Fruit fly (Drosophila melanogaster): ENCODE data around the gene CG3061.

Gene CG3061

dm6 chr3R:14017640-14018429 lies 14.3 kb upstream of the CG3061 start (continued):
- TF ChIP-seq CG6163 (GFP tag; IDR thresholded peaks at IDR 0.05) (peak; percentile 45; the same call in 1 of the 3 replicates), net (GFP tag; optimal IDR thresholded peaks at IDR 0.05) (no peak), Eip78C (GFP tag) (peak; percentile 76), CG8319 (GFP tag; optimal IDR thresholded peaks at IDR 0.05) (peak; percentile 33), CG4318 (GFP tag; optimal IDR thresholded peaks at IDR 0.05) (peak; percentile 76), Sox15 (GFP tag; optimal IDR thresholded peaks at IDR 0.05) (peak; percentile 46)

- TF ChIP-seq dsx (GFP tag; optimal IDR thresholded peaks at IDR 0.05; ENCODE audit: poor library complexity, severe bottlenecking) (no peak), CG6163 (GFP tag; IDR thresholded peaks at IDR 0.05) (peak; percentile 49; the same call in 2 of the 3 replicates), CG32006 (GFP tag; optimal IDR thresholded peaks at IDR 0.05) (no peak), CG16779 (tag; optimal IDR thresholded peaks at IDR 0.05) (no peak), eg (GFP tag; IDR thresholded peaks at IDR 0.05) (peak; percentile 65; the same call in 2 of the 3 replicates), CG10631 (GFP tag; optimal IDR thresholded peaks at IDR 0.05) (peak; percentile 17), net (GFP tag; optimal IDR thresholded peaks at IDR 0.05) (no peak), spab (GFP tag; optimal IDR thresholded peaks at IDR 0.05) (peak; percentile 12), CG6276 (GFP tag; optimal IDR thresholded peaks at IDR 0.05) (no peak), Sox14 (GFP tag; optimal IDR thresholded peaks at IDR 0.05) (no peak), CG8632 (GFP tag; optimal IDR thresholded peaks at IDR 0.05) (no peak), pdm3 (GFP tag; optimal IDR thresholded peaks at IDR 0.05) (no peak), Hr39 (GFP tag; optimal IDR thresholded peaks at IDR 0.05) (no peak), esn (GFP tag; optimal IDR thresholded peaks at IDR 0.05) (no peak), CG1621 (tag; optimal IDR thresholded peaks at IDR 0.05) (no peak), Eip75B (GFP tag; optimal IDR thresholded peaks at IDR 0.05) (peak; percentile 2), Blimp-1 (GFP tag; optimal IDR thresholded peaks at IDR 0.05) (no peak), Gug (GFP tag; IDR thresholded peaks at IDR 0.05) (no peak), Lpt (GFP tag; optimal IDR thresholded peaks at IDR 0.05) (no peak), CG11294 (GFP tag; IDR thresholded peaks at IDR 0.05) (no peak), cyc (GFP tag; optimal IDR thresholded peaks at IDR 0.05) (no peak), vri (GFP tag; optimal IDR thresholded peaks at IDR 0.05) (peak; percentile 2), CG9139 (GFP tag; optimal IDR thresholded peaks at IDR 0.05) (no peak), Ets21C (GFP tag; optimal IDR thresholded peaks at IDR 0.05) (no peak), Ets96B (tag; optimal IDR thresholded peaks at IDR 0.05) (no peak), CG6808 (GFP tag; optimal IDR thresholded peaks at IDR 0.05) (no peak), Smox (GFP tag; optimal IDR thresholded peaks at IDR 0.05) (no peak), CG31627 (GFP tag; optimal IDR thresholded peaks at IDR 0.05) (no peak), ss (GFP tag; optimal IDR thresholded peaks at IDR 0.05) (peak; percentile 24 to 40), fd59A (GFP tag; optimal IDR thresholded peaks at IDR 0.05) (no peak), Sox15 (GFP tag; optimal IDR thresholded peaks at IDR 0.05) (no peak), achi (GFP tag; optimal IDR thresholded peaks at IDR 0.05) (no peak), Hr38 (GFP tag; optimal IDR thresholded peaks at IDR 0.05) (no peak), CG11762 (GFP tag; optimal IDR thresholded peaks at IDR 0.05; ENCODE audit: insufficient read depth) (no peak), CG8319 (GFP tag; optimal IDR thresholded peaks at IDR 0.05) (no peak), lz (GFP tag; optimal IDR thresholded peaks at IDR 0.05) (no peak), Hr4 (GFP tag; optimal IDR thresholded peaks at IDR 0.05) (no peak), CG34406 (GFP tag; optimal IDR thresholded peaks at IDR 0.05) (no peak), acj6 (GFP tag; optimal IDR thresholded peaks at IDR 0.05) (no peak), Eip78C (GFP tag) (no peak)
Observed at dm6 chr3R:14018430-14018786, 13.8 kb upstream of the CG3061 start.
